Worm (Caenorhabditis elegans) whole organism, L1 larva: ENCODE data around the gene clec-148.

Source experiments
- lin-15B ChIP-seq: fragments of 150-350 bp; sonication (generic microtip); optimal IDR thresholded peaks from 3 replicates; lab custom pipeline; 2014; ENCODE audit warnings: missing biosample characterization, missing genetic modification characterization
- lir-3 ChIP-seq: sonication (generic microtip); optimal IDR thresholded peaks from 2 replicates; lab custom pipeline; 2016; ENCODE audit warnings: mild to moderate bottlenecking, missing genetic modification characterization, moderate library complexity, missing compliant biosample characterization; ENCODE audit not compliant: poor library complexity
- snpc-4 ChIP-seq: fragments of 150-350 bp; optimal IDR thresholded peaks from 2 replicates; lab custom pipeline; 2014; ENCODE audit warnings: missing biosample characterization, missing genetic modification characterization

ce11 chrIII:151084-151483 is 24.5 kb downstream of the clec-148 start:
- no peak for TF ChIP-seq lin-15B (tag; lab: Kevin White, UChicago)
- no peak for TF ChIP-seq snpc-4 (tag; lab: Kevin White, UChicago)
- TF ChIP-seq lir-3 (tag; lab: Kevin White, UChicago): no peak
